Fruit fly (Drosophila melanogaster): ENCODE measurements around the gene ems.
A peak's percentile ranks its signal among the peaks of the same experiment; 100 is the strongest.

ems gene

dm6 chr3R:13880872-13881271 is 20.8 kb upstream of the ems start (continued):
- TF ChIP-seq dmrt11E (tag; optimal IDR thresholded peaks at IDR 0.05) (peak; percentile 64), chn (GFP tag; optimal IDR thresholded peaks at IDR 0.05) (no peak), CG8924 (tag; optimal IDR thresholded peaks at IDR 0.05) (no peak), CG18262 (tag; optimal IDR thresholded peaks at IDR 0.05) (peak; percentile 26), lola (GFP tag; optimal IDR thresholded peaks at IDR 0.05) (peak in 1 of 3 experiments; percentile 37), bsh (GFP tag; optimal IDR thresholded peaks at IDR 0.05) (peak in 1 of 2 experiments; percentile 42), hkb (optimal IDR thresholded peaks at IDR 0.05) (no peak), hkb (GFP tag; IDR thresholded peaks at IDR 0.05) (no peak), Camta (GFP tag; optimal IDR thresholded peaks at IDR 0.05) (no peak), phol (tag; optimal IDR thresholded peaks at IDR 0.05) (peak; percentile 17), CG12219 (GFP tag; optimal IDR thresholded peaks at IDR 0.05) (no peak), CG10267 (tag; optimal IDR thresholded peaks at IDR 0.05) (peak; percentile 9), Dp (GFP tag; optimal IDR thresholded peaks at IDR 0.05) (no peak), CG14014 (GFP tag; IDR thresholded peaks at IDR 0.05) (no peak), Nf-YC (tag; optimal IDR thresholded peaks at IDR 0.05) (no peak), CkIIα-i1 (GFP tag; IDR thresholded peaks at IDR 0.05) (no peak)

- TF ChIP-seq Opbp (GFP tag; IDR thresholded peaks at IDR 0.05; ENCODE audit: partially characterized antibody) (no peak), HLHmδ (GFP tag; optimal IDR thresholded peaks at IDR 0.05) (no peak), CG18619 (GFP tag; optimal IDR thresholded peaks at IDR 0.05) (no peak), ranshi (GFP tag; IDR thresholded peaks at IDR 0.05) (no peak), CG6654 (GFP tag; optimal IDR thresholded peaks at IDR 0.05) (no peak), CG6813 (GFP tag; optimal IDR thresholded peaks at IDR 0.05) (no peak), Sry-β (GFP tag; optimal IDR thresholded peaks at IDR 0.05) (no peak), CkIIα-i1 (GFP tag; IDR thresholded peaks at IDR 0.05) (no peak), CG7556 (GFP tag; optimal IDR thresholded peaks at IDR 0.05) (no peak), Dll (GFP tag; IDR thresholded peaks at IDR 0.05; ENCODE audit: partially characterized antibody) (no peak), CG32532 (GFP tag; IDR thresholded peaks at IDR 0.05) (no peak), CG2889 (GFP tag; IDR thresholded peaks at IDR 0.05) (no peak), sna (GFP tag; IDR thresholded peaks at IDR 0.05; ENCODE audit: partially characterized antibody) (no peak), HLH4C (GFP tag; IDR thresholded peaks at IDR 0.05; ENCODE audit: partially characterized antibody) (no peak), Ets65A (GFP tag) (peak; percentile 8), sens (GFP tag) (peak; percentile 36), CG11696 (GFP tag; IDR thresholded peaks at IDR 0.05) (no peak), CG10543 (GFP tag; optimal IDR thresholded peaks at IDR 0.05) (no peak), CG9932 (GFP tag; IDR thresholded peaks at IDR 0.05) (no peak), gcm2 (GFP tag; optimal IDR thresholded peaks at IDR 0.05) (no peak), CG4854 (GFP tag; optimal IDR thresholded peaks at IDR 0.05) (no peak), hth (optimal IDR thresholded peaks at IDR 0.05) (no peak), CG2120 (GFP tag; optimal IDR thresholded peaks at IDR 0.05) (no peak), CG43689 (GFP tag; IDR thresholded peaks at IDR 0.05) (0 out of 2 replicates have a peak, but pooled peaks have one; percentile 4)
Observed at dm6 chr3R:13883388-13883787, 18.3 kb upstream of the ems start.

- peak; percentile 36 for TF ChIP-seq CG12391 (tag; optimal IDR thresholded peaks at IDR 0.05)
- no peak for TF ChIP-seq CG12942 (GFP tag; optimal IDR thresholded peaks at IDR 0.05)
- TF ChIP-seq CG17385 (GFP tag; optimal IDR thresholded peaks at IDR 0.05) = no peak
- TF ChIP-seq nmo (GFP tag; optimal IDR thresholded peaks at IDR 0.05) = peak; percentile 54
- TF ChIP-seq lola (GFP tag; optimal IDR thresholded peaks at IDR 0.05) = peak in 1 of 3 experiments; percentile 53
- 0 out of 2 replicates have a peak, but pooled peaks have one; percentile 28 for TF ChIP-seq sens-2 (GFP tag; IDR thresholded peaks at IDR 0.05)
- no peak for TF ChIP-seq D (optimal IDR thresholded peaks at IDR 0.05)
- TF ChIP-seq D (GFP tag; optimal IDR thresholded peaks at IDR 0.05) = peak; percentile 49
- TF ChIP-seq pnt (GFP tag; optimal IDR thresholded peaks at IDR 0.05) = peak; percentile 19
- no peak for TF ChIP-seq bab2 (GFP tag; optimal IDR thresholded peaks at IDR 0.05)
- no peak for TF ChIP-seq pita (GFP tag; optimal IDR thresholded peaks at IDR 0.05)
- no peak for TF ChIP-seq CG17612 (GFP tag; IDR thresholded peaks at IDR 0.05)
- no peak for TF ChIP-seq knrl (GFP tag; IDR thresholded peaks at IDR 0.05; ENCODE audit: partially characterized antibody)
- TF ChIP-seq Dfd (GFP tag; optimal IDR thresholded peaks at IDR 0.05) = no peak
Observed at dm6 chr3R:13884929-13885328, 16.7 kb upstream of the ems start.

All from whole organism, embryonic.